Fruit fly (Drosophila melanogaster) Kc167 (cell line): Measurements from ENCODE around the gene CG13064.

Source experiments
- Sin3A ChIP-seq: fragments of >200 bp; optimal IDR thresholded peaks from 2 replicates; lab custom pipeline; 2018; ENCODE audit warnings: missing external identifiers
- insv ChIP-seq: fragments of >200 bp; optimal IDR thresholded peaks from 3 replicates; lab custom pipeline; 2018; ENCODE audit warnings: missing external identifiers
- psq ChIP-seq: fragments of >200 bp; optimal IDR thresholded peaks from 2 replicates; lab custom pipeline; 2017; ENCODE audit warnings: missing external identifiers

DNA sequence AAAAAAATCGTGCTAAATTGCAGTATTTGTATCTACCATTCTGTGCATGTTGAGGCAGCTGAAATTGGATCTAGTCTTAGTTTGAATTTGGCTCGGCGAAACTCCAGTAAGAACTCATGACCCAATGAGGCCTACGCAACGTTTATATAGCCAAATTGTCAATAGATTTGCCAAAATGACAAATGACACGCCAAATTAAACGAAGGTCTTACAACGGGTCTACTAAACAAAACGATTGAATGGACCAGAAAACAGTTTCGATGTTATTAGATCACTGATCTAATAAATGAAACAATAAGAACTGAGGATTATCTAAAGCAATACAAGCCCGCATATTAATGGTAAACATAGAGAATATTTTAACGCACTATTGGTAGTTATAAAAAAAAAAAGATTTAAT is 41.0 kb downstream of the CG13064 start, which contains the start of gene CG42718:
- TF ChIP-seq psq (no peak), insv (lab: Kevin White, UChicago) (no peak), Sin3A (lab: Kevin White, UChicago) (no peak)
